Worm (Caenorhabditis elegans): Measurements from ENCODE around the gene F59A7.2.

The F59A7.2 gene

DNA sequence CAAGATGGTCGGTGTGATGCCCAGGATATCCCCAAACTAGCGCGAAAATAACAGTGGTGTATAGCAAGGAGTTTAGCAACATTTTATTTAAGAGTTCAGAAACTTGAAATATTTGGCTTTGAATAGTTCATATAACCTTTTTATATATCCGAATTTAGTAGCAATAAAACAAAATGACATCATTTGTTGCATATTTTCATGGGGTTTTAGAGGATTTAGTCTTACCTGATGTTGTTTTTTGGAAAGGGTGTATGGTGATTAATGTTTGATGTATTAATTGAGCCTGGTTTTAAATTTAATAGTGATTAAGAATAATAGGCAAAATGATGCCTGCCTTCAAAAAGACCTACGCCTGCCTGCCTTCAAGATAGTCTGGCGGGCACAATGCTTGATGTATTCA, at the start of gene F59A7.2:
Gene F59A7.2, minus strand, starts transcription at position 101 of the 400 bp plus-strand sequence.
- TF ChIP-seq him-1 (tag; optimal IDR thresholded peaks at IDR 0.05) (no peak), dao-5 (tag; optimal IDR thresholded peaks at IDR 0.05) (no peak), W03F9.2 (tag; optimal IDR thresholded peaks at IDR 0.05) (no peak)

DNA sequence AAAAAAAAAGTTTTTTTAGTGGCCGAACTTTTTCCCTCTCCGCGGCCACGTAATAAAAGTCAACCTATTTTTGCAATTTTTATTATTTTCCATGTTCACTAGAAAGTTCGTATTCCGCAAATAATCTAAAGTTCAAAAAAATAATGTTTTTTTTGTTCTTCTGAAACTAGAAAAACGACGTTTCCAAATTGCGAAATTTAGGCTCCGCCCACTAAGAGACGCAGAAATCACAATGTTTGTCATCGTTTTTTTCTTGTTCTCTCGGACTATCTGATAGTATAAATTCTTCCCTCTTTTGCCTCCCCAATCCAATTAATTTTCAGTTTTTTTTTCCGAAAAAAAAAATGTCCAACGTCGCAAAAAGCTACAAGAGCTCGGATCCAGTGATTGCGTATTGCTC, 41.0 kb upstream of the F59A7.2 start, which contains the start of gene comt-3:
Gene comt-3, plus strand, starts transcription at position 214 of the 400 bp plus-strand sequence.
- TF ChIP-seq him-1 (tag; optimal IDR thresholded peaks at IDR 0.05) (no peak), W03F9.2 (tag; optimal IDR thresholded peaks at IDR 0.05) (no peak), dao-5 (tag; optimal IDR thresholded peaks at IDR 0.05) (no peak)

ce11 chrV:2055765-2056504, 39.6 kb upstream of the F59A7.2 start:
- TF ChIP-seq him-1 (tag; optimal IDR thresholded peaks at IDR 0.05) (no peak), W03F9.2 (tag; optimal IDR thresholded peaks at IDR 0.05) (no peak), dao-5 (tag; optimal IDR thresholded peaks at IDR 0.05) (no peak)

- TF ChIP-seq dao-5 (tag; optimal IDR thresholded peaks at IDR 0.05), result no peak
- no peak for TF ChIP-seq him-1 (tag; optimal IDR thresholded peaks at IDR 0.05)
These were observed 37.9 kb upstream of the F59A7.2 start for ce11 chrV:2054254-2054653.

ce11 chrV:2053509-2053908, 37.2 kb upstream of the F59A7.2 start, which contains the start of gene comt-5:
Gene comt-5 (minus strand): TSS chrV:2053609.
- no peak for TF ChIP-seq W03F9.2 (tag; optimal IDR thresholded peaks at IDR 0.05)
- TF ChIP-seq dao-5 (tag; optimal IDR thresholded peaks at IDR 0.05), result no peak
- no peak for TF ChIP-seq him-1 (tag; optimal IDR thresholded peaks at IDR 0.05)

DNA sequence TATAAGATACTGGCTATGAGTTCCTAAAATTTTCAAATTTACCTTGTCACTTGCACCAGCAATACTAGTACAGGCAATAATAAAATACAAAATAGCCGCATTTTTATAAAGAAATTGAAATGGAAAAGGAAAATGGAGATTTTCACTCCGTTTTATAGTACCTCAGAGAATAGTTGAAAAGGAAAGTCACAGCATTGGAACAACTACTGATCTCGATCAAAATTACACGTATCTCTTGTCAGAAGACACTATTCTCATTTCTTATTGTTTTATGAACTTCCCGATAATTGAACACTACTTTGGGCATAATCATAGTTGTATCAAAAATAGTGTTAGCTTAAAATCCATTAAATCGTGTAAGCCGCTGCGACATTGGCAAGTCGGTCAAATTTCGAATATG, 35.2 kb upstream of the F59A7.2 start, which contains the start of gene Y40B10A.11:
Gene Y40B10A.11, minus strand, starts transcription at position 101 of the 400 bp plus-strand sequence.
- TF ChIP-seq him-1 (tag; optimal IDR thresholded peaks at IDR 0.05) (no peak), W03F9.2 (tag; optimal IDR thresholded peaks at IDR 0.05) (no peak), dao-5 (tag; optimal IDR thresholded peaks at IDR 0.05) (no peak)

ce11 chrV:2050790-2051189, 34.5 kb upstream of the F59A7.2 start:
- TF ChIP-seq him-1 (tag; optimal IDR thresholded peaks at IDR 0.05) (no peak), dao-5 (tag; optimal IDR thresholded peaks at IDR 0.05) (no peak), W03F9.2 (tag; optimal IDR thresholded peaks at IDR 0.05) (no peak)

- TF ChIP-seq W03F9.2 (tag; optimal IDR thresholded peaks at IDR 0.05) (no peak), him-1 (tag; optimal IDR thresholded peaks at IDR 0.05) (no peak), dao-5 (tag; optimal IDR thresholded peaks at IDR 0.05) (no peak)
These were observed 33.8 kb upstream of the F59A7.2 start, which contains the start of gene comt-4 for ce11 chrV:2050136-2050535. Gene comt-4 (minus strand): TSS chrV:2050185.

DNA sequence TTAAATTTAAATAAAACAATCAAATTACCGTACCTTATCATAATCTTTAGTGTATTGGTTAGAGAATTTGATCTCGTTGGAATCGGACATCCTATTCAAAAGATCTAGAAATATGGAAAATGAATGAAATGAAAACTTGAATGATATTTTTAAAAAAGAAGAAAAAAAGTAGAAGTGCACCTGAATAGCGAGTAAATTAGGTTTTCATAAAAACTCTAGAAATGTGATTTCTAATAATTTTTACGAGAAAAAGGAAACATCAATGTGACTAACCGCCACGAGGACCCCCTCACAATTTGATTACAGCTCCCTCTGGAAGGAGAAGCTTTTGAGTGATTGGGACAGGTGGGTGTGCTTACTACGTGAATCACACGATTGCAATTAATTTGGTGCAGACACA, 29.6 kb upstream of the F59A7.2 start, which contains the start of gene Y40B10A.5:
Gene Y40B10A.5, minus strand, starts transcription at position 101 of the 400 bp plus-strand sequence.
- no peak for TF ChIP-seq dao-5 (tag; optimal IDR thresholded peaks at IDR 0.05)

DNA sequence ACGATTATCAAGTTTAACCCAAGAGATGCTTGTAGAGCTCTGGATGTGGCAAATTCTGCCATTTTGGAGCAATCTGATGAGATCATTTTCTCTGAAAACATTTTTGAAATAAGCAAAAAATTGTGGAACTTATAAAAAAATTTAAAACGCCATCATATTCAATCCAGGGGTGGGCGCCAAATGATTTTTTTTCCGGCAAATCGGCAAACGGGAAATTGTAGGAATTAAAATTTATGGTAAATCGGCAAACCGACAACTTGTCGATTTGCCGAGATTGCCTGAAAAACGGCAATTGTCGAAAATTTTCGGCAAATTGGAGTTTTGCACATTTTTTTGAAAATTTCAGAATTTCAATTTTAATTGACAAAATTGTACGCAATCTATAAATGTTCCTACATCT, 19.2 kb upstream of the F59A7.2 start, which contains the start of gene srab-23:
Gene srab-23, minus strand, starts transcription at position 101 of the 400 bp plus-strand sequence.
- TF ChIP-seq him-1 (tag; optimal IDR thresholded peaks at IDR 0.05) (no peak), W03F9.2 (tag; optimal IDR thresholded peaks at IDR 0.05) (no peak)

- TF ChIP-seq him-1 (tag; optimal IDR thresholded peaks at IDR 0.05) (no peak), W03F9.2 (tag; optimal IDR thresholded peaks at IDR 0.05) (no peak), dao-5 (tag; optimal IDR thresholded peaks at IDR 0.05) (no peak)
These were observed 15.1 kb upstream of the F59A7.2 start, which contains the start of gene hil-6 for ce11 chrV:2031454-2031853. Gene hil-6 (minus strand): TSS chrV:2031554.

ce11 chrV:2030661-2031060, 14.3 kb upstream of the F59A7.2 start:
- TF ChIP-seq W03F9.2 (tag; optimal IDR thresholded peaks at IDR 0.05), result no peak
- no peak for TF ChIP-seq him-1 (tag; optimal IDR thresholded peaks at IDR 0.05)
- TF ChIP-seq dao-5 (tag; optimal IDR thresholded peaks at IDR 0.05), result no peak

DNA sequence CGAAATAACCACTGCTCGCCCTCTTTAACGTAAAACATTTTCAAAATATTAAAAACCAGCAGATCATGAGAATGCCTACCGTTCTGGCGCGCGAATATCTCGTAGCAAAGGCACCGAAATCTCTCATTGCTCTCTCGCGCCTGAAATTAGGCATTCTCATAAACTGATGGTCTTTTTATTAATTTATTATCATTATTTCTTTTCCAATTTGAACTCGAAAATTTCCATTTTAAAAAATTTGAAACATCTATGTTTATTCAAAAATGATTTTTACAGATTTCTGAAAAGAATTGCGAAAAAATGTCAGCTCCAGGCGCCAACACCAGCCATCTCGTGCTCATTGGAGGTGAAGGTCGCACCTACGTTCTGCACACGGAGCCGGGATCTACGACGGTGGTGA, 13.5 kb upstream of the F59A7.2 start, which contains the start of gene F59A7.12:
Gene F59A7.12, plus strand, starts transcription at position 301 of the 400 bp plus-strand sequence.
- TF ChIP-seq him-1 (tag; optimal IDR thresholded peaks at IDR 0.05) (no peak), W03F9.2 (tag; optimal IDR thresholded peaks at IDR 0.05) (no peak), dao-5 (tag; optimal IDR thresholded peaks at IDR 0.05) (no peak)

DNA sequence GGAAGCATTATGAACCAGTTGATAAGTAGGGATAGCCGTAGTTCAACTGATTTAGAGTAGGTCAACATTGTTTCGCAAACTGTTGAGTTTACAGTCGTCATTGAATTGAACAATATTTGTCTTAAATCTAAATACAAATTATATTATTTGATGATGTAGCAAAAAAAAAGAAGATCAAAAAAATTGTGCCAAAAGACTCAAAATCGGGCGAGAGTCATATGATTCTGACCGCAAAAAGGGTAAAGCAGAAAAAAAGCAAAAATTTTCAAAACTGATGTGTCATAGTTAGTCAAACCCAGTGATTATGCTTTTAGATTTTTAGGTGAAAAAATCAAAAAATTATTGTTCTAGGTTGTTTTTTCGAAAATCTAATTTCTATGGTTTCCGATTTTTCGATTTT, 11.5 kb upstream of the F59A7.2 start, which contains the start of gene srab-13:
Gene srab-13, minus strand, starts transcription at position 101 of the 400 bp plus-strand sequence.
- TF ChIP-seq dao-5 (tag; optimal IDR thresholded peaks at IDR 0.05) (no peak), him-1 (tag; optimal IDR thresholded peaks at IDR 0.05) (no peak), W03F9.2 (tag; optimal IDR thresholded peaks at IDR 0.05) (no peak)

Measured in whole organism, L4/young adult.